Worm (Caenorhabditis elegans): ENCODE results near the gene sip-1.
A peak's percentile ranks its signal among the peaks of the same experiment; 100 is the strongest.

The sip-1 gene

ce11 chrIII:10461164-10461546 lies 45.4 kb downstream of the sip-1 start, which contains the start of gene atx-2 (continued):
- TF ChIP-seq mes-4 (tag; optimal IDR thresholded peaks at IDR 0.05) (no peak), F23B12.7 (tag; optimal IDR thresholded peaks at IDR 0.05; ENCODE audit: insufficient read depth) (no peak), ztf-6 (GFP tag; IDR thresholded peaks at IDR 0.05) (0 out of 2 replicates have a peak, but pooled peaks have one; percentile 76), akir-1 (GFP tag; optimal IDR thresholded peaks at IDR 0.05) (peak; percentile 47), ceh-79 (tag; optimal IDR thresholded peaks at IDR 0.05) (peak; percentile 4), F22D6.2 (tag; optimal IDR thresholded peaks at IDR 0.05) (peak; percentile 78), efl-1 (GFP tag; optimal IDR thresholded peaks at IDR 0.05) (peak; percentile 77), F33H1.4 (GFP tag; IDR thresholded peaks at IDR 0.05) (peak; percentile 71), B0035.1 (tag; optimal IDR thresholded peaks at IDR 0.05) (peak; percentile 67), ztf-18 (tag; optimal IDR thresholded peaks at IDR 0.05) (peak; percentile 72), tlf-1 (GFP tag; optimal IDR thresholded peaks at IDR 0.05) (peak; percentile 82), chd-7 (tag; optimal IDR thresholded peaks at IDR 0.05) (peak; percentile 92), hsf-1 (GFP tag; IDR thresholded peaks at IDR 0.05) (peak; percentile 69; the same call in 1 of the 2 replicates), snpc-1.1 (tag; optimal IDR thresholded peaks at IDR 0.05; ENCODE audit: insufficient read depth) (peak; percentile 71), pha-4 (tag; optimal IDR thresholded peaks at IDR 0.05) (no peak), nhr-80 (tag; optimal IDR thresholded peaks at IDR 0.05) (peak; percentile 67), dpff-1 (tag; optimal IDR thresholded peaks at IDR 0.05) (no peak), nhr-179 (tag; optimal IDR thresholded peaks at IDR 0.05) (no peak), let-526 (GFP tag; IDR thresholded peaks at IDR 0.05) (peak; percentile 67; the same call in 1 of the 2 replicates), ztf-3 (GFP tag; optimal IDR thresholded peaks at IDR 0.05) (no peak), pbrm-1 (GFP tag; IDR thresholded peaks at IDR 0.05) (peak; percentile 95), mxl-1 (tag; optimal IDR thresholded peaks at IDR 0.05) (peak; percentile 42), rcor-1 (GFP tag; IDR thresholded peaks at IDR 0.05) (peak; percentile 91), hrde-1 (tag; optimal IDR thresholded peaks at IDR 0.05; ENCODE audit: borderline replicate concordance) (peak; percentile 88), snpc-3.4 (tag; optimal IDR thresholded peaks at IDR 0.05) (peak; percentile 76), lin-26 (GFP tag; IDR thresholded peaks at IDR 0.05) (peak; percentile 88), egl-18 (GFP tag; IDR thresholded peaks at IDR 0.05) (no peak), dpl-1 (GFP tag; optimal IDR thresholded peaks at IDR 0.05) (peak; percentile 35), cebp-2 (GFP tag; IDR thresholded peaks at IDR 0.05) (peak; percentile 74; the same call in 1 of the 2 replicates), rec-8 (tag; optimal IDR thresholded peaks at IDR 0.05) (peak; percentile 76 to 94), ama-1 (optimal IDR thresholded peaks at IDR 0.05) (no peak), ama-1 (GFP tag; optimal IDR thresholded peaks at IDR 0.05) (peak in 1 of 2 experiments; percentile 27), zim-3 (tag; optimal IDR thresholded peaks at IDR 0.05) (peak; percentile 93), ceh-40 (GFP tag; IDR thresholded peaks at IDR 0.05) (peak; percentile 54; the same call in 1 of the 2 replicates), attf-6 (GFP tag; IDR thresholded peaks at IDR 0.05) (peak; percentile 79), fkh-3 (tag; optimal IDR thresholded peaks at IDR 0.05) (no peak), zfh-2 (GFP tag; conservative IDR thresholded peaks at IDR 0.05) (peak; percentile 97), F55B11.4 (tag; optimal IDR thresholded peaks at IDR 0.05; ENCODE audit: borderline replicate concordance, insufficient read depth) (no peak), sptf-2 (GFP tag; optimal IDR thresholded peaks at IDR 0.05) (peak; percentile 88), somi-1 (GFP tag; optimal IDR thresholded peaks at IDR 0.05) (peak; percentile 66), attf-5 (GFP tag; optimal IDR thresholded peaks at IDR 0.05) (peak; percentile 99), ceh-27 (GFP tag; optimal IDR thresholded peaks at IDR 0.05) (peak; percentile 96), F49E8.2 (tag; optimal IDR thresholded peaks at IDR 0.05; ENCODE audit: insufficient read depth) (peak; percentile 86), lsy-27 (tag; optimal IDR thresholded peaks at IDR 0.05; ENCODE audit: borderline replicate concordance, insufficient read depth) (no peak), rpc-1 (optimal IDR thresholded peaks at IDR 0.05) (peak; percentile 57), rpc-1 (tag; optimal IDR thresholded peaks at IDR 0.05) (no peak), ztf-26 (tag; optimal IDR thresholded peaks at IDR 0.05) (peak; percentile 61), bed-2 (GFP tag; IDR thresholded peaks at IDR 0.05) (peak; percentile 81), gei-17 (GFP tag; optimal IDR thresholded peaks at IDR 0.05) (peak; percentile 49)
